Fruit fly (Drosophila melanogaster): Measurements from ENCODE around the gene Tcs5.

dm6 chr3L:5141380-5142101 is 2.3 kb upstream of the Tcs5 start, which contains the start of the genes Dhrs4 and Gdap1:
- TF ChIP-seq Dfd (GFP tag; optimal IDR thresholded peaks at IDR 0.05) (no peak), Hr83 (GFP tag; optimal IDR thresholded peaks at IDR 0.05; ENCODE audit: poor library complexity, severe bottlenecking) (no peak), dsf (GFP tag; optimal IDR thresholded peaks at IDR 0.05; ENCODE audit: borderline replicate concordance) (no peak), fru (GFP tag; optimal IDR thresholded peaks at IDR 0.05) (no peak), CG9705 (GFP tag; optimal IDR thresholded peaks at IDR 0.05) (no peak), woc (GFP tag; optimal IDR thresholded peaks at IDR 0.05) (no peak), HLH106 (tag; optimal IDR thresholded peaks at IDR 0.05) (no peak), Abd-B (GFP tag; optimal IDR thresholded peaks at IDR 0.05) (no peak)
